Worm (Caenorhabditis elegans) whole organism, L4 larva: ENCODE data around the gene Y15E3A.4.

Experiments used
- F10B5.3 ChIP-seq: sonication (generic microtip); optimal IDR thresholded peaks from 2 replicates; lab custom pipeline; 2016; ENCODE audit warnings: mild to moderate bottlenecking, missing genetic modification characterization, missing compliant biosample characterization
- F37D6.2 ChIP-seq: sonication (generic microtip); optimal IDR thresholded peaks from 2 replicates; lab custom pipeline; 2016; ENCODE audit warnings: mild to moderate bottlenecking, missing genetic modification characterization, missing compliant biosample characterization
- R02D3.7 ChIP-seq: fragments of 150-350 bp; sonication (generic microtip); optimal IDR thresholded peaks from 3 replicates; lab custom pipeline; 2014; ENCODE audit warnings: missing biosample characterization, missing genetic modification characterization
- Y48G9A.11 ChIP-seq: fragments of 200-800 bp; sonication (Bioruptor generic); IDR thresholded peaks from 2 replicates; pipeline ENCODE4 v1.3.6; 2022; ENCODE audit warnings: missing genetic modification reagents, missing genetic modification characterization, missing compliant biosample characterization
- Y5F2A.4 ChIP-seq: fragments of 200-800 bp; sonication (Bioruptor generic); optimal IDR thresholded peaks from 2 replicates; lab custom pipeline; 2018; ENCODE audit warnings: mild to moderate bottlenecking, missing genetic modification characterization, missing compliant biosample characterization
- ZK337.2 ChIP-seq: fragments of 200-800 bp; sonication (Bioruptor generic); IDR thresholded peaks from 2 replicates; pipeline ENCODE4 v1.3.6; 2022; ENCODE audit warnings: missing genetic modification reagents, missing genetic modification characterization, missing compliant biosample characterization
- aha-1 ChIP-seq: fragments of 150-350 bp; peaks from one replicate; lab custom pipeline; 2014; ENCODE audit warnings: missing biosample characterization, missing genetic modification characterization
- attf-4 ChIP-seq: sonication (generic microtip); optimal IDR thresholded peaks from 3 replicates; lab custom pipeline; 2017; ENCODE audit warnings: missing biosample characterization, missing genetic modification characterization
- ceh-20 ChIP-seq: fragments of 200-800 bp; sonication (Bioruptor generic); IDR thresholded peaks from 2 replicates; pipeline ENCODE4 v1.3.6; 2022; ENCODE audit warnings: missing genetic modification reagents, missing genetic modification characterization, missing compliant biosample characterization
- ceh-28 ChIP-seq: fragments of 150-350 bp; optimal IDR thresholded peaks from 2 replicates; lab custom pipeline; 2014; ENCODE audit warnings: missing biosample characterization, missing genetic modification reagents, missing genetic modification characterization
- ceh-32 ChIP-seq: sonication (generic microtip); optimal IDR thresholded peaks from 2 replicates; lab custom pipeline; 2016; ENCODE audit warnings: mild to moderate bottlenecking, missing genetic modification characterization, missing compliant biosample characterization; ENCODE audit not compliant: poor library complexity
- ceh-44 ChIP-seq: fragments of 200-800 bp; sonication (Bioruptor generic); IDR thresholded peaks from 2 replicates; pipeline ENCODE4 v1.3.6; 2022; ENCODE audit warnings: missing genetic modification reagents, missing genetic modification characterization, missing compliant biosample characterization
- dmd-8 ChIP-seq: fragments of 200-800 bp; sonication (Bioruptor generic); IDR thresholded peaks from 2 replicates; pipeline ENCODE4 v1.3.6; 2022; ENCODE audit warnings: missing genetic modification characterization, missing compliant biosample characterization
- dpl-1 ChIP-seq: fragments of 150-350 bp; optimal IDR thresholded peaks from 2 replicates; lab custom pipeline; 2014; ENCODE audit warnings: missing biosample characterization, missing genetic modification reagents, missing genetic modification characterization
- fkh-10 ChIP-seq: fragments of 150-350 bp; optimal IDR thresholded peaks from 2 replicates; lab custom pipeline; 2014; ENCODE audit warnings: missing biosample characterization, missing genetic modification reagents, missing genetic modification characterization
- fos-1 ChIP-seq: fragments of 150-350 bp; optimal IDR thresholded peaks from 2 replicates; lab custom pipeline; 2014; ENCODE audit warnings: missing biosample characterization, missing genetic modification characterization
- gei-8 ChIP-seq: fragments of 200-800 bp; sonication (Bioruptor generic); optimal IDR thresholded peaks from 2 replicates; lab custom pipeline; 2018; ENCODE audit warnings: mild to moderate bottlenecking, missing genetic modification characterization, missing compliant biosample characterization
- hlh-30 ChIP-seq: sonication (generic microtip); optimal IDR thresholded peaks from 2 replicates; lab custom pipeline; 2017; ENCODE audit warnings: antibody characterized with exemption, mild to moderate bottlenecking, missing genetic modification characterization, missing compliant biosample characterization; ENCODE audit not compliant: insufficient read depth
- lim-7 ChIP-seq: fragments of 200-800 bp; sonication (Bioruptor generic); IDR thresholded peaks from 2 replicates; pipeline ENCODE4 v1.3.6; 2022; ENCODE audit warnings: missing genetic modification characterization, missing compliant biosample characterization
- lin-1 ChIP-seq: fragments of 200-800 bp; sonication (Bioruptor generic); IDR thresholded peaks from 2 replicates; pipeline ENCODE4 v1.3.6; 2022; ENCODE audit warnings: missing genetic modification reagents, missing genetic modification characterization, missing compliant biosample characterization
- lin-13 ChIP-seq: fragments of 150-350 bp; optimal IDR thresholded peaks from 2 replicates; lab custom pipeline; 2014; ENCODE audit warnings: missing biosample characterization, missing genetic modification reagents, missing genetic modification characterization
- lin-29 ChIP-seq: fragments of 200-800 bp; sonication (Bioruptor generic); IDR thresholded peaks from 2 replicates; pipeline ENCODE4 v1.3.6; 2022; ENCODE audit warnings: missing genetic modification reagents, missing genetic modification characterization, missing compliant biosample characterization
- lin-39 ChIP-seq: fragments of 150-350 bp; optimal IDR thresholded peaks from 2 replicates; lab custom pipeline; 2014; ENCODE audit warnings: missing biosample characterization, missing genetic modification reagents, missing genetic modification characterization
- madf-5 ChIP-seq, 2 experiments: fragments of 200-800 bp; sonication (Bioruptor generic); IDR thresholded peaks; 2 replicates each; pipeline ENCODE4 v1.3.6; 2022; ENCODE audit warnings: missing compliant biosample characterization in 2 of 2, missing genetic modification characterization in 2 of 2
- madf-9 ChIP-seq: fragments of 200-800 bp; sonication (Bioruptor generic); conservative IDR thresholded peaks from 2 replicates; pipeline ENCODE4 v1.3.6; 2022; ENCODE audit warnings: missing genetic modification reagents, missing genetic modification characterization, missing compliant biosample characterization
- mdl-1 ChIP-seq, 2 experiments: fragments of 150-350 bp in 1 of 2; sonication (generic microtip) in 1 of 2; optimal IDR thresholded peaks; 2 replicates each; lab custom pipeline; 2014 to 2017; ENCODE audit warnings: missing biosample characterization in 2 of 2, missing genetic modification characterization in 2 of 2
- mep-1 ChIP-seq: fragments of 150-350 bp; sonication (generic microtip); optimal IDR thresholded peaks from 3 replicates; lab custom pipeline; 2014; ENCODE audit warnings: missing biosample characterization, missing genetic modification characterization
- mes-2 ChIP-seq: sonication (generic microtip); optimal IDR thresholded peaks from 2 replicates; lab custom pipeline; 2016; ENCODE audit warnings: missing genotype, mild to moderate bottlenecking, missing genetic modification characterization, missing compliant biosample characterization; ENCODE audit not compliant: poor library complexity, severe bottlenecking
- nhr-10 ChIP-seq: fragments of 150-350 bp; optimal IDR thresholded peaks from 2 replicates; lab custom pipeline; 2014; ENCODE audit warnings: missing biosample characterization, missing genetic modification characterization
- nhr-111 ChIP-seq: fragments of 200-800 bp; sonication (Bioruptor generic); optimal IDR thresholded peaks from 2 replicates; lab custom pipeline; 2018; ENCODE audit warnings: mild to moderate bottlenecking, missing genetic modification characterization, missing compliant biosample characterization
- nhr-237 ChIP-seq: sonication (generic microtip); optimal IDR thresholded peaks from 2 replicates; lab custom pipeline; 2017; ENCODE audit warnings: missing biosample characterization, missing genetic modification characterization
- nhr-25 ChIP-seq: sonication (generic microtip); optimal IDR thresholded peaks from 2 replicates; lab custom pipeline; 2017; ENCODE audit warnings: missing genetic modification characterization, mild to moderate bottlenecking, missing compliant biosample characterization, antibody characterized with exemption, moderate library complexity, borderline replicate concordance; ENCODE audit not compliant: insufficient read depth
- nhr-6 ChIP-seq: fragments of 150-350 bp; optimal IDR thresholded peaks from 2 replicates; lab custom pipeline; 2014; ENCODE audit warnings: missing biosample characterization, missing genetic modification characterization
- nhr-76 ChIP-seq: fragments of 150-350 bp; optimal IDR thresholded peaks from 2 replicates; lab custom pipeline; 2014; ENCODE audit warnings: missing biosample characterization, missing genetic modification characterization
- pqm-1 ChIP-seq: sonication (generic microtip); optimal IDR thresholded peaks from 2 replicates; lab custom pipeline; 2017; ENCODE audit warnings: missing biosample characterization, missing genetic modification characterization
- rbr-2 ChIP-seq: sonication (generic microtip); optimal IDR thresholded peaks from 2 replicates; lab custom pipeline; 2016; ENCODE audit warnings: missing genotype, missing genetic modification characterization, missing compliant biosample characterization
- spr-1 ChIP-seq: sonication (generic microtip); optimal IDR thresholded peaks from 2 replicates; lab custom pipeline; 2016; ENCODE audit warnings: mild to moderate bottlenecking, missing genetic modification characterization, missing compliant biosample characterization
- tag-97 ChIP-seq: fragments of 200-800 bp; sonication (Bioruptor generic); IDR thresholded peaks from 2 replicates; pipeline ENCODE4 v1.3.6; 2022; ENCODE audit warnings: missing genetic modification characterization, missing compliant biosample characterization
- unc-62 ChIP-seq, 3 experiments: fragments of 150-350 bp in 1 of 3; sonication (generic microtip); optimal IDR thresholded peaks in 2 of 3; peaks in 1 of 3; 1 replicate in 1 of 3; 2 replicates in 2 of 3; lab custom pipeline; 2014 to 2017; ENCODE audit warnings: missing biosample characterization in 3 of 3, missing genetic modification characterization in 3 of 3, missing genetic modification reagents in 3 of 3, missing genotype in 1 of 3
- zag-1 ChIP-seq: fragments of 150-350 bp; optimal IDR thresholded peaks from 2 replicates; lab custom pipeline; 2014; ENCODE audit warnings: missing biosample characterization, missing genetic modification characterization
- zip-11 ChIP-seq: fragments of 200-800 bp; sonication (Bioruptor generic); IDR thresholded peaks from 2 replicates; pipeline ENCODE4 v1.3.6; 2022; ENCODE audit warnings: missing genetic modification characterization, missing compliant biosample characterization
- zip-2 ChIP-seq: fragments of 150-350 bp; optimal IDR thresholded peaks from 2 replicates; lab custom pipeline; 2014; ENCODE audit warnings: missing biosample characterization, missing genetic modification characterization
- ztf-7 ChIP-seq: fragments of 150-350 bp; optimal IDR thresholded peaks from 2 replicates; lab custom pipeline; 2014; ENCODE audit warnings: missing biosample characterization, missing genetic modification characterization

The Y15E3A.4 gene

DNA sequence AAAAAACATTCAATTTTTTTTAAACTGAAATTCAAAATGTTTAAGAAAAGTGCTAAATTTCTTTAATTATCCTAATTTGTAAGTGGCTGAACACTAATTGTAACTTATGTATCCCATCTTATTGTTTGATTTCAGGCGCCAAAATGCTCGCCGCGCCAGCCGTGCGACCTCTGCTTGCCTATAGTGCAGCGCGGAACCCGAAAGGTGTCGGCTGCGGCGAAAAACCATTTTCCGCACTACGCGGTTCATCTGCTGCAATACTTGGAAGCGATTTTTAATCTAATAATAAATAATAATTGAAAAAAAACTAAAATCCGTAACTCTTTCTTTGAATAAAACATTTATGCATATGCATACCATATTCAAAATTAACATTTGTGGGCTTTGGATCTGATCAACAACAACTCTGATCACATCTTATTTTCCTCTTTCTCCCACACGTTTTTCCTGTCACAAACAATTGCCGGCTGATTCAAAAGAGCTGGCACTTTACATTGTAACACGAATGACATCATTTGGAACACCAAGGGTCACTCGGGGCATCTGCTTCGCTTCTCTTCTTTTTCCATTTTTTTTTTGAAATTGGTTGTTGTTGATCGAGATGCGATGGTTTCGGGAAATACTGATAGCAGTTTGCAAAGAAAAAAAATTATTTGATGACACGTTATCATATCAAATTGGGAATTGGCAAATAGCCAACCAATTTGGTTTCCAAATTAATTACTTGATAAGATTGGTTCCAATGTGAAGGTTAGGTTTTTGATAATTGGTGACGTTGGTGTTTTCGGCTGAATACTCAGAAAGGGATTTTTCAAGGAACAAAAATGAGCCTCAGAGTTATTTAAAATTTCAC is 14.8 kb downstream of the Y15E3A.4 start (continued):
- TF ChIP-seq R02D3.7 (no peak), tag-97 (GFP tag; lab: Robert Waterston, UW) (no peak), nhr-25 (tag; lab: Kevin White, UChicago) (no peak), lim-7 (no peak), nhr-111 (GFP tag; lab: Kevin White, UChicago) (no peak), lin-39 (no peak), madf-9 (GFP tag; lab: Robert Waterston, UW) (no peak), unc-62 (GFP tag; optimal IDR thresholded peaks at IDR 0.05 in 1 of 2; lab: Kevin White, UChicago) (no peak), unc-62 (tag; optimal IDR thresholded peaks at IDR 0.05; lab: Kevin White, UChicago) (no peak), gei-8 (GFP tag; lab: Kevin White, UChicago) (no peak)

DNA sequence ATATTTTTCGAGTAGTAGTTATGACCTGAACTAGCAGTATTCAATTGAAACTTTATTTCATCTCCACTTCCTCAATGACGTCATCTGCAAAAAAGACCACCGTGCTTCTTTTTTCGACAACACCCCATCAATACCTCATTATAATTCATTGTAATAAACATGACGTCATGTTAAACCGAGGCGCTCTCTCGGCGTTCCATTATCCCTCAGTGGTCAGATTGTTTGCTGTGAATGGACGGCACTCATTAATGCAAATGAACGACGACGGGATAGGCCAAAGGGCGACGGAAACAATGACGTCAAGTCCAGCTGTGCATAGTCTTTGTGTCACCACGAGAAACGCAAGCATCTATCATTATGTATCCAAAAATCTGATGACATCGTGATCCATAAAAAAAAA is 16.9 kb downstream of the Y15E3A.4 start:
- TF ChIP-seq Y5F2A.4 (no peak), tag-97 (GFP tag; lab: Robert Waterston, UW) (no peak), nhr-6 (tag; lab: Kevin White, UChicago) (peak; percentile 13), rbr-2 (tag; lab: Kevin White, UChicago) (peak; percentile 2), mes-2 (tag; lab: Kevin White, UChicago) (peak; percentile 49), aha-1 (peak; percentile 80), attf-4 (tag; lab: Kevin White, UChicago) (no peak), lin-13 (GFP tag; lab: Kevin White, UChicago) (no peak), zip-11 (no peak)

DNA sequence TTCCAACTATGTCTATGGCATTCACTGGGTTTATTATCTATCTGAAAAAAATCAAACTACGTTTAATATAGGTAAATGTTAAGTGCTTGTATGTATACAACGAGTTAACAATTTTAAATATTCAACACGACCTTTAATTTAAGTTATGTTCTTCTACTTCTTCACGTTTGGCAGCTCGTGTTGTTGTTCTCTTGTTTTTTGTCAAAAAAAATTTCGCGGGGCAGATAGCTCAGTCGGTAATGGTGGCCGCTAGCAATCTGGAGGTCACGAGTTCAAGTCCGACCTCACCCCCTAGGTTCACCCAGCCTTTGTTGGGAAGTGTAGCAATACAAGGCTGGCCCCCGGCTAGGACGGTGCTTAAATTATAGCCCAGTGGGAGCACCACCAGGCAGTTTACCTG is 22.1 kb downstream of the Y15E3A.4 start:
- TF ChIP-seq Y48G9A.11 (GFP tag; lab: Robert Waterston, UW) (peak; percentile 52), aha-1 (peak; percentile 33), hlh-30 (tag; lab: Kevin White, UChicago) (peak; percentile 5), pqm-1 (peak; percentile 23), unc-62 (GFP tag; optimal IDR thresholded peaks at IDR 0.05 in 1 of 2; lab: Kevin White, UChicago) (peak in 1 of 2 experiments; percentile 19), unc-62 (tag; optimal IDR thresholded peaks at IDR 0.05; lab: Kevin White, UChicago) (no peak), F37D6.2 (no peak), madf-5 (GFP tag; IDR thresholded peaks at IDR 0.05; lab: Robert Waterston, UW) (peak in 1 of 2 experiments; percentile 42; a peak in 1 of 4 replicates), fos-1 (no peak)

- peak; percentile 67 for TF ChIP-seq ztf-7 (tag; lab: Kevin White, UChicago)
- peak; percentile 90 for TF ChIP-seq ceh-20 (GFP tag; lab: Robert Waterston, UW)
- peak; percentile 93 for TF ChIP-seq mep-1 (tag; lab: Kevin White, UChicago)
- TF ChIP-seq F10B5.3 (tag; lab: Kevin White, UChicago) = peak; percentile 16
- no peak for TF ChIP-seq nhr-10 (tag; lab: Kevin White, UChicago)
- no peak for TF ChIP-seq lin-1 (GFP tag; lab: Robert Waterston, UW)
- TF ChIP-seq lin-29 (GFP tag; lab: Robert Waterston, UW) = peak; percentile 63; the same call in 1 of the 2 replicates
- peak; percentile 51 for TF ChIP-seq zag-1 (tag; lab: Kevin White, UChicago)
- TF ChIP-seq fkh-10 = peak; percentile 71
- TF ChIP-seq hlh-30 (tag; lab: Kevin White, UChicago) = peak; percentile 96
- peak; percentile 89 to 98 for TF ChIP-seq mdl-1 (tag; optimal IDR thresholded peaks at IDR 0.05; lab: Kevin White, UChicago)
- peak; percentile 77 for TF ChIP-seq spr-1 (tag; lab: Kevin White, UChicago)
- TF ChIP-seq ZK337.2 = no peak
- TF ChIP-seq nhr-111 (GFP tag; lab: Kevin White, UChicago) = no peak
- TF ChIP-seq zip-2 = peak; percentile 49
- TF ChIP-seq nhr-76 (tag; lab: Kevin White, UChicago) = peak; percentile 23
- TF ChIP-seq gei-8 (GFP tag; lab: Kevin White, UChicago) = peak; percentile 68
- no peak for TF ChIP-seq madf-5 (GFP tag; IDR thresholded peaks at IDR 0.05; lab: Robert Waterston, UW)
- TF ChIP-seq nhr-237 = peak; percentile 59
- TF ChIP-seq dpl-1 (GFP tag; lab: Kevin White, UChicago) = peak; percentile 15
- no peak for TF ChIP-seq ceh-44 (GFP tag; lab: Robert Waterston, UW)
- 0 out of 2 replicates have a peak, but pooled peaks have one; percentile 23 for TF ChIP-seq dmd-8 (GFP tag; lab: Robert Waterston, UW)
- no peak for TF ChIP-seq ceh-28 (tag; lab: Kevin White, UChicago)
- peak; percentile 58 for TF ChIP-seq ceh-32 (tag; lab: Kevin White, UChicago)
- TF ChIP-seq pqm-1 = no peak
Observed at ce11 chrX:15353874-15354480, 23.2 kb downstream of the Y15E3A.4 start.
